Fruit fly (Drosophila melanogaster): ENCODE data around the gene DIP-beta.

DNA sequence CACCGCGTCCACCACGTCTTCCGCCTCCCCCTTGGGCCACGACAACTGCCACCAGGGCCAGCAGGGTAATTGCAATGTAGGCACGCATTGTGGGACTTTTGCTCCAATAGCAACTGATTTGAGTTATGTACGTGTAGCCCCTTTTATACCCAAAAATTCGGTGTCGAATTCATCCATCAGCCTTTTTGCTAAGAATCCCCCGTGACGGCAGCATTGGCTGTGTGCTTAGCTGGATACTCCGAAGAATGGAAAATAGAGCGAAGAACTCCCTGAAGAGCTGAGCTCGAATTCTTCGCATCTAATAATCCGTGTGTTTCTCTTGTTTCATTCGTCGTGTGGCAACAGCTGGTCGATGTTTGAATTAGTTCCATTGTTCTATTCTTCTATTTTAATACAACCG lies 28.4 kb downstream of the DIP-beta start, which contains the start of gene CG10918:
- TF ChIP-seq topi (GFP tag; optimal IDR thresholded peaks at IDR 0.05) (no peak), CG7368 (GFP tag; optimal IDR thresholded peaks at IDR 0.05) (no peak), Blimp-1 (GFP tag; optimal IDR thresholded peaks at IDR 0.05) (no peak), CG16779 (tag; optimal IDR thresholded peaks at IDR 0.05) (no peak), CG6808 (GFP tag; optimal IDR thresholded peaks at IDR 0.05) (no peak), net (GFP tag; optimal IDR thresholded peaks at IDR 0.05) (no peak), fkh (GFP tag; optimal IDR thresholded peaks at IDR 0.05) (no peak), Gug (GFP tag; IDR thresholded peaks at IDR 0.05) (no peak), Eip78C (GFP tag) (no peak), CG6854 (GFP tag; optimal IDR thresholded peaks at IDR 0.05) (no peak), CG32006 (GFP tag; optimal IDR thresholded peaks at IDR 0.05) (no peak), lz (GFP tag; optimal IDR thresholded peaks at IDR 0.05) (no peak)

Measured in whole organism, prepupa.